Worm (Caenorhabditis elegans) whole organism, L2 larva: Measurements from ENCODE around the gene phat-6.

ENCODE experiments used
- R02D3.7 ChIP-seq: fragments of 150-350 bp; optimal IDR thresholded peaks from 2 replicates; lab custom pipeline; 2014; ENCODE audit warnings: missing biosample characterization, missing genetic modification characterization
- ama-1 ChIP-seq: fragments of 150-350 bp; optimal IDR thresholded peaks from 2 replicates; lab custom pipeline; 2018; ENCODE audit warnings: inconsistent platforms
- blmp-1 ChIP-seq: sonication (generic microtip); optimal IDR thresholded peaks from 2 replicates; lab custom pipeline; 2017; ENCODE audit warnings: missing genetic modification characterization, mild to moderate bottlenecking, missing compliant biosample characterization, antibody characterized with exemption, moderate library complexity; ENCODE audit not compliant: insufficient read depth
- ceh-82 ChIP-seq: fragments of 150-350 bp; optimal IDR thresholded peaks from 2 replicates; lab custom pipeline; 2014; ENCODE audit warnings: missing biosample characterization, missing genetic modification characterization
- nhr-237 ChIP-seq: fragments of 150-350 bp; optimal IDR thresholded peaks from 2 replicates; lab custom pipeline; 2014; ENCODE audit warnings: missing biosample characterization, missing genetic modification characterization
- unc-62 ChIP-seq: fragments of 150-350 bp; optimal IDR thresholded peaks from 2 replicates; lab custom pipeline; 2014; ENCODE audit warnings: missing biosample characterization, missing genetic modification reagents, missing genetic modification characterization

DNA sequence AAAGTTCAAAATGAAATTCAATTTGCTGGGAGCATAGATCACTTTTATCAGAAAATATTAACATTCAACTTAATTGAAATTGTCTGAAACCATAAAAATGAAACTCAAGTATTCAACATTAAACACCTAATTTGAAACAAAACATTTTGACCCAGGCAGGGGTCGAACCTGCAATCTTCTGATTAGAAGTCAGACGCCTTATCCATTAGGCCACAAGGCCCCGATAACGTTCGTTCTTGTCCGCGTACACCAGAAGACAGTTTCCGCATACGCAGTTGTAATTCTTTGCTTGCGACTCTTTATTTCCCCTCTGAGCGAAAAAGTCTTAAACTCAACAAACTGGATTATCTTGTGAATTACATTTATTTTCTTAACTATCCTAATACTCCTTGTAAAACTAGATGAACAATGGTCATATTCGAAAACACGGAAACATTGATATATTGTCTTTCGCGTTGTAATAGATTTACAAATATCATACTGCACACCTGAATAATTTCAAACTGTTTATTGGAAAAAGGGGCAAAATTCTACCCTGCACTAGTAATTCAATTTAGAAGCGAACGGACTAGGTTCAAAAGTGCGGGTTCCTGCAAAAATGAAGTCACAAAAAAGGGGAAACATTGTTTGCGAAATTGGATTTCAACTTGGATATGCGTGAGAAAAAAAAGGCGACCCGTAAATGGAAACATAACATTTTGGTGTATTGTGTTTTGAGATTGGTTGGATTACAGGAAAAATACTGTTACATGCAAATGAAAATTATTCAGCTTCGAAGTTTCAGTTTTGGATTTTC, 47.6 kb downstream of the phat-6 start:
- TF ChIP-seq blmp-1 (tag; lab: Kevin White, UChicago) = no peak
- TF ChIP-seq nhr-237 (tag; lab: Kevin White, UChicago) = no peak
- no peak for TF ChIP-seq ceh-82 (tag; lab: Kevin White, UChicago)
- TF ChIP-seq R02D3.7 = no peak
- TF ChIP-seq unc-62 (GFP tag; lab: Kevin White, UChicago) = no peak
- no peak for TF ChIP-seq ama-1 (lab: Kevin White, UChicago)
